Worm (Caenorhabditis elegans): ENCODE data around the gene fat-7.

DNA sequence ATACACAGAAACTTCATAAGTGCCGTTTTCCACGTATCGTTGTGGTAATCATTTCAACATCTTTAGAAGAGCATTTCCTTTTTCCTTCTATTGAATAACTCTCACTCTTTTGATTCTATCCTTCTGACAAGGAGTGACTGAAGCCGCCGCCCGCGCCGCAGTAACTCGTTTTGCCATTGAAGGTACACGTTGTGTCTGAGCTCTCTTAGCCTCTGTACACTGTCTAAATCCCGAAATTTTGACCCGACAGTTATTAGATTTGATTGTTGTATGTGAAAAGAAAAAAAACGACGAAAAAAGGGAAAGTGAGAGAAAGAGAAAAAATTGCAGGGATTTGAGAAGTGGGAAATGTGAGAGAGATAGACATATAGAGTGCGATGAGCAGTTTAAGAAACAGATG is 41.7 kb downstream of the fat-7 start:
- TF ChIP-seq ceh-16 (tag; optimal IDR thresholded peaks at IDR 0.05) (no peak), ama-1 (optimal IDR thresholded peaks at IDR 0.05) (no peak), nhr-12 (tag; optimal IDR thresholded peaks at IDR 0.05) (no peak), zag-1 (tag; optimal IDR thresholded peaks at IDR 0.05) (no peak)

All from whole organism, L3 larva.